Worm (Caenorhabditis elegans) whole organism, young adult: ENCODE results near the gene R07A4.4.

ENCODE experiments used
- B0261.1 ChIP-seq: sonication (generic microtip); optimal IDR thresholded peaks from 2 replicates; lab custom pipeline; 2016; ENCODE audit warnings: mild to moderate bottlenecking, missing genetic modification characterization, moderate library complexity, missing compliant biosample characterization
- F37B4.10 ChIP-seq: fragments of 200-800 bp; sonication (Bioruptor generic); IDR thresholded peaks from 2 replicates; pipeline ENCODE4 v1.3.6; 2022; ENCODE audit warnings: missing genetic modification characterization, missing compliant biosample characterization
- F49E8.2 ChIP-seq: sonication (generic microtip); optimal IDR thresholded peaks from 3 replicates; lab custom pipeline; 2017; ENCODE audit warnings: missing genetic modification characterization, mild to moderate bottlenecking, missing compliant biosample characterization, antibody characterized with exemption, moderate library complexity; ENCODE audit not compliant: insufficient read depth
- F57A8.1 ChIP-seq: fragments of 200-800 bp; sonication (Bioruptor generic); optimal IDR thresholded peaks from 2 replicates; lab custom pipeline; 2018; ENCODE audit warnings: mild to moderate bottlenecking, missing genetic modification characterization, moderate library complexity, missing compliant biosample characterization
- F57C9.4 ChIP-seq: sonication (generic microtip); optimal IDR thresholded peaks from 2 replicates; lab custom pipeline; 2017; ENCODE audit warnings: mild to moderate bottlenecking, missing genetic modification characterization, missing compliant biosample characterization
- Y95B8A.8 ChIP-seq: fragments of 200-800 bp; sonication (Bioruptor generic); IDR thresholded peaks from 2 replicates; pipeline ENCODE4 v1.3.6; 2022; ENCODE audit warnings: missing genetic modification reagents, missing genetic modification characterization, missing compliant biosample characterization
- aptf-3 ChIP-seq: fragments of 200-800 bp; sonication (Bioruptor generic); IDR thresholded peaks from 2 replicates; pipeline ENCODE4 v1.3.6; 2022; ENCODE audit warnings: missing genetic modification characterization, missing compliant biosample characterization
- attf-3 ChIP-seq: fragments of 200-800 bp; sonication (Bioruptor generic); conservative IDR thresholded peaks from 2 replicates; pipeline ENCODE4 v1.3.6; 2022; ENCODE audit warnings: missing genetic modification reagents, missing genetic modification characterization, missing compliant biosample characterization
- cebp-1 ChIP-seq, 2 experiments: fragments of 200-800 bp in 1 of 2; sonication (Bioruptor generic) in 1 of 2; sonication (generic microtip) in 1 of 2; IDR thresholded peaks in 1 of 2; optimal IDR thresholded peaks in 1 of 2; 2 replicates each; pipeline versions ENCODE4 v1.3.6 to Lab custom; 2017 to 2022; ENCODE audit warnings: missing compliant biosample characterization in 2 of 2, missing genetic modification characterization in 2 of 2, mild to moderate bottlenecking in 1 of 2, missing genetic modification reagents in 1 of 2, moderate library complexity in 1 of 2
- ceh-58 ChIP-seq: fragments of 200-800 bp; sonication (Bioruptor generic); IDR thresholded peaks from 2 replicates; pipeline ENCODE4 v1.3.6; 2022; ENCODE audit warnings: missing genetic modification characterization, missing compliant biosample characterization
- ceh-79 ChIP-seq: sonication (generic microtip); optimal IDR thresholded peaks from 2 replicates; lab custom pipeline; 2017; ENCODE audit warnings: mild to moderate bottlenecking, missing genetic modification characterization, missing compliant biosample characterization
- chd-7 ChIP-seq: sonication (generic microtip); optimal IDR thresholded peaks from 2 replicates; lab custom pipeline; 2016; ENCODE audit warnings: mild to moderate bottlenecking, missing genetic modification characterization, moderate library complexity, missing compliant biosample characterization
- dox-1 ChIP-seq: fragments of 200-800 bp; sonication (Bioruptor generic); IDR thresholded peaks from 2 replicates; pipeline ENCODE4 v1.3.6; 2022; ENCODE audit warnings: missing genetic modification reagents, missing genetic modification characterization, missing compliant biosample characterization
- him-1 ChIP-seq: sonication (generic microtip); optimal IDR thresholded peaks from 2 replicates; lab custom pipeline; 2016; ENCODE audit warnings: missing genotype, missing genetic modification reagents, missing genetic modification characterization, missing compliant biosample characterization
- hlh-26 ChIP-seq: fragments of 200-800 bp; sonication (Bioruptor generic); conservative IDR thresholded peaks from 2 replicates; pipeline ENCODE4 v1.3.6; 2022; ENCODE audit warnings: missing genetic modification reagents, missing genetic modification characterization, missing compliant biosample characterization
- hsf-1 ChIP-seq: fragments of 200-800 bp; sonication (Bioruptor generic); IDR thresholded peaks from 2 replicates; pipeline ENCODE4 v1.3.6; 2022; ENCODE audit warnings: missing genetic modification reagents, missing genetic modification characterization, missing compliant biosample characterization
- lin-40 ChIP-seq: sonication (generic microtip); optimal IDR thresholded peaks from 2 replicates; lab custom pipeline; 2016; ENCODE audit warnings: missing genetic modification characterization, mild to moderate bottlenecking, missing compliant biosample characterization, missing genotype, missing genetic modification reagents
- lin-54 ChIP-seq: fragments of 200-800 bp; sonication (Bioruptor generic); optimal IDR thresholded peaks from 2 replicates; lab custom pipeline; 2018; ENCODE audit warnings: mild to moderate bottlenecking, missing genetic modification characterization, missing compliant biosample characterization
- lir-1 ChIP-seq: fragments of 200-800 bp; sonication (Bioruptor generic); conservative IDR thresholded peaks from 2 replicates; pipeline ENCODE4 v1.3.6; 2022; ENCODE audit warnings: missing genetic modification reagents, missing genetic modification characterization, missing compliant biosample characterization
- lsl-1 ChIP-seq: fragments of 200-800 bp; sonication (Bioruptor generic); optimal IDR thresholded peaks from 2 replicates; lab custom pipeline; 2018; ENCODE audit warnings: mild to moderate bottlenecking, missing genetic modification characterization, moderate library complexity, missing compliant biosample characterization
- madf-10 ChIP-seq: sonication (generic microtip); optimal IDR thresholded peaks from 2 replicates; lab custom pipeline; 2016; ENCODE audit warnings: mild to moderate bottlenecking, missing genetic modification characterization, missing compliant biosample characterization
- mxl-1 ChIP-seq: sonication (generic microtip); optimal IDR thresholded peaks from 2 replicates; lab custom pipeline; 2016; ENCODE audit warnings: missing genetic modification characterization, missing compliant biosample characterization
- nfyb-1 ChIP-seq: fragments of 200-800 bp; sonication (Bioruptor generic); IDR thresholded peaks from 2 replicates; pipeline ENCODE4 v1.3.6; 2022; ENCODE audit warnings: missing genetic modification reagents, missing genetic modification characterization, missing compliant biosample characterization
- nhr-179 ChIP-seq: sonication (generic microtip); optimal IDR thresholded peaks from 2 replicates; lab custom pipeline; 2016; ENCODE audit warnings: mild to moderate bottlenecking, missing genetic modification characterization, missing compliant biosample characterization
- nhr-80 ChIP-seq: sonication (generic microtip); optimal IDR thresholded peaks from 2 replicates; lab custom pipeline; 2016; ENCODE audit warnings: missing genetic modification characterization, missing compliant biosample characterization
- pbrm-1 ChIP-seq: fragments of 200-800 bp; sonication (Bioruptor generic); IDR thresholded peaks from 2 replicates; pipeline ENCODE4 v1.3.6; 2022; ENCODE audit warnings: missing genetic modification reagents, missing genetic modification characterization, missing compliant biosample characterization
- rcor-1 ChIP-seq: fragments of 200-800 bp; sonication (Bioruptor generic); IDR thresholded peaks from 2 replicates; pipeline ENCODE4 v1.3.6; 2022; ENCODE audit warnings: missing genetic modification reagents, missing genetic modification characterization, missing compliant biosample characterization
- repo-1 ChIP-seq: sonication (generic microtip); optimal IDR thresholded peaks from 2 replicates; lab custom pipeline; 2017; ENCODE audit warnings: mild to moderate bottlenecking, missing genetic modification characterization, missing compliant biosample characterization
- rpc-1 ChIP-seq, 2 experiments: fragments of 150-350 bp in 1 of 2; sonication (generic microtip) in 1 of 2; optimal IDR thresholded peaks; 2 replicates each; lab custom pipeline; 2014 to 2018; ENCODE audit warnings: missing biosample characterization in 1 of 2, missing genetic modification characterization in 1 of 2, missing genetic modification reagents in 1 of 2, missing genotype in 1 of 2
- sdz-38 ChIP-seq: sonication (generic microtip); optimal IDR thresholded peaks from 2 replicates; lab custom pipeline; 2016; ENCODE audit warnings: missing genotype, missing genetic modification characterization, missing compliant biosample characterization
- somi-1 ChIP-seq: fragments of 200-800 bp; sonication (Bioruptor generic); optimal IDR thresholded peaks from 2 replicates; lab custom pipeline; 2018; ENCODE audit warnings: mild to moderate bottlenecking, missing genetic modification characterization, missing compliant biosample characterization
- sptf-2 ChIP-seq: fragments of 200-800 bp; sonication (Bioruptor generic); optimal IDR thresholded peaks from 2 replicates; lab custom pipeline; 2018; ENCODE audit warnings: mild to moderate bottlenecking, missing genetic modification characterization, missing compliant biosample characterization
- tbp1 ChIP-seq: fragments of 200-800 bp; sonication (Bioruptor generic); optimal IDR thresholded peaks from 2 replicates; lab custom pipeline; 2018; ENCODE audit warnings: mild to moderate bottlenecking, missing genetic modification characterization, missing compliant biosample characterization
- unc-62 ChIP-seq: fragments of 150-350 bp; optimal IDR thresholded peaks from 2 replicates; lab custom pipeline; 2014; ENCODE audit warnings: missing biosample characterization, missing genetic modification reagents, missing genetic modification characterization
- xnd-1 ChIP-seq: sonication (generic microtip); optimal IDR thresholded peaks from 2 replicates; lab custom pipeline; 2016; ENCODE audit warnings: missing genotype, missing genetic modification reagents, missing genetic modification characterization, missing compliant biosample characterization

The R07A4.4 gene

DNA sequence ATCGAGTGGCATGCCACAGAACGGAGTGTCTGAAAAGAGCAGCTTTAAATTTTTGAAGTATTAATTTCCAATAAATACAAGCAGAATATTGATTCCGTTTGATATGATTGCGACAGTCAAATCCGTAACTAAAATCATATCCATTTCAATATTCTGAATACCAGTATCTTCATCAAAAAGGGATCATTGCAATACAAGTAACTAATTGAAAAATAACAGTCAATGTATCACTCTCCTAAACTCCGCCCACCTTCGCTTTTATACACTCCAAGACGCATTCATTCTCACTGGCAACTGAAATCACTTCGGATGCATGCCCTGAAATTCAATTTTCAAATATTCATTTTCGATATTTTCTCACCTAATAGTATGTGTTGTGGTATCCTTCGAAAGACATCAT is 4.1 kb downstream of the R07A4.4 start, which contains the start of gene R07A4.3:
Gene R07A4.3, plus strand, starts transcription at position 301 of the 400 bp plus-strand sequence.
- TF ChIP-seq aptf-3 (no peak), ceh-58 (no peak), lin-40 (tag; lab: Kevin White, UChicago) (no peak), dox-1 (GFP tag; lab: Robert Waterston, UW) (no peak), ceh-79 (no peak)

DNA sequence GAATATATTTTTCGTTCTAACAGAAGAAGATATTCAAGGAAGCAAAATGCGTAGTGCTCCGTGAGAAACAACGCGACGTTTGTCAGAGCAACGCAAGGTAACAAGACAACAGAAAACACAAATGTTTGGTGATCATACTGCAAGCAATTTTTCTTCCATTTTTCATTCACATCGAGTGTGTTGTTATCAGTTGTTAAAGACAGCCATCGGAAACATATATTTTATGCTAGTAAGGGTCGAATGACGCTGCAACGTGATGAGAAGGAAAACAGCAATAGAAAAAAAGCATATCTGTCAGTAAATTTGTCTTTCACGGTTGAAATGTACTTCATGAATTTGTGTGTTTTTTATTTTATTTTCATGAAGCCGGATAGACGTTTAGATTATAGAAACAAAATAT is 9.4 kb downstream of the R07A4.4 start:
- peak; percentile 80 for TF ChIP-seq nhr-80
- TF ChIP-seq repo-1 (tag; lab: Kevin White, UChicago): no peak
- TF ChIP-seq, all 124 proteins: peak for 1

DNA sequence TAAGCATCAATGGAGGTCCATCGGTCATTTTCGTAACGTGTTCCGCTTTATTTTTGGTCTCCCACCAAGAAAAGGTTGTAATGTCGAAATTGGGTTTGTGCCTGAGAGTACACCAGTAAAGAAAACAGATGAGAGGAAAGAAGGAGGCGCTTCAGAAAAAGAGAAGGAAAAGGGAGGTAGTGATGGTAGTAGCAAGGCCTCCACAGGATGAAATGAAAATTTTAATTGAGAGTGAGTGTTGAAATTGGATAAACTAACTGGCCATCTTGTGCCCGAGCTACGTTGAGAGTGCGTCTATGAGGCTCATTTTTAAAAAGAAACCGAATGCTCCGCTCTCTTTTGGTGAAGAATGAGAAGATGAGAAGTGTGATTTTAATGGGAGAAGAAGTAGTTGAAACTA is 11.1 kb downstream of the R07A4.4 start, which contains the start of gene R07A4.2:
Gene R07A4.2, minus strand, starts transcription at position 101 of the 400 bp plus-strand sequence.
- no peak for TF ChIP-seq F57C9.4 (tag; lab: Kevin White, UChicago)
- no peak for TF ChIP-seq F37B4.10 (GFP tag; lab: Robert Waterston, UW)
- TF ChIP-seq lsl-1 (GFP tag; lab: Kevin White, UChicago): no peak
- no peak for TF ChIP-seq pbrm-1
- TF ChIP-seq lir-1 (GFP tag; lab: Robert Waterston, UW): no peak
- TF ChIP-seq mxl-1 (tag; lab: Kevin White, UChicago): no peak
- no peak for TF ChIP-seq him-1 (tag; lab: Kevin White, UChicago)
- no peak for TF ChIP-seq madf-10 (tag; lab: Kevin White, UChicago)
- no peak for TF ChIP-seq sptf-2 (GFP tag; lab: Kevin White, UChicago)
- no peak for TF ChIP-seq rcor-1
- TF ChIP-seq, all 124 proteins: peak for 0

DNA sequence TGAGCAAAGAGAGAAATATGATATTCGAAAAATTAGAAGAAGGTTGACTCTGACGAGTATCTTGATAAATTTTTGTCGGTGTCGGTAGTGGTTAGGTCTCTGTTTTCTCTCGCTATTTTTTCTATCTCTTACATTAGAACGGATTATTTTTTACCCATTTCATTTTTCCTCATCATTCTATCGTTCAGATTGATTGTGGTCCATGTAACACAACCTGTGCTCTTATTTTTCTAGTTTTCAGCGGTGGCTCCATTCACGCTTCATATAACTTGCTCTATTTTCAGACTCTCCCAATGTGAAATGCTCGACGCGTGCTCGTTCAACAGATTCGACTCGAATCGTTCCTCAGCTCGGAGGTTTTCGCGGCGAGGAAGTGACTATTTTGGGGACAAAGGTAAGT is 23.5 kb downstream of the R07A4.4 start, which contains the start of gene egl-36:
Gene egl-36, plus strand, starts transcription at position 301 of the 400 bp plus-strand sequence.
- TF ChIP-seq tbp1 (GFP tag; lab: Kevin White, UChicago) (no peak), unc-62 (GFP tag; lab: Kevin White, UChicago) (no peak), cebp-1 (GFP tag; IDR thresholded peaks at IDR 0.05; lab: Robert Waterston, UW) (no peak), cebp-1 (tag; optimal IDR thresholded peaks at IDR 0.05; lab: Kevin White, UChicago) (no peak), F57A8.1 (GFP tag; lab: Kevin White, UChicago) (no peak), nhr-179 (tag; lab: Kevin White, UChicago) (no peak), nfyb-1 (GFP tag; lab: Robert Waterston, UW) (no peak), chd-7 (no peak), F49E8.2 (tag; lab: Kevin White, UChicago) (no peak), xnd-1 (tag; lab: Kevin White, UChicago) (no peak), him-1 (tag; lab: Kevin White, UChicago) (no peak), attf-3 (GFP tag; lab: Robert Waterston, UW) (no peak), hsf-1 (no peak), somi-1 (no peak), rpc-1 (optimal IDR thresholded peaks at IDR 0.05; lab: Kevin White, UChicago) (no peak), rpc-1 (tag; optimal IDR thresholded peaks at IDR 0.05; lab: Kevin White, UChicago) (no peak), sdz-38 (tag; lab: Kevin White, UChicago) (no peak), B0261.1 (tag; lab: Kevin White, UChicago) (no peak), hlh-26 (GFP tag; lab: Robert Waterston, UW) (no peak), Y95B8A.8 (GFP tag; lab: Robert Waterston, UW) (no peak), lin-54 (GFP tag; lab: Kevin White, UChicago) (no peak)
